Worm (Caenorhabditis elegans) whole organism, mixed stage, embryonic: ENCODE measurements around the gene aak-1.
A peak's percentile ranks its signal among the peaks of the same experiment; 100 is the strongest.

Experiments used
- M03D4.4 ChIP-seq: sonication (generic microtip); optimal IDR thresholded peaks from 2 replicates; lab custom pipeline; 2017; ENCODE audit warnings: mild to moderate bottlenecking, missing genetic modification characterization, missing compliant biosample characterization
- bed-3 ChIP-seq: fragments of 200-800 bp; sonication (Bioruptor generic); optimal IDR thresholded peaks from 3 replicates; lab custom pipeline; 2018; ENCODE audit warnings: mild to moderate bottlenecking, missing genetic modification characterization, moderate library complexity, missing compliant biosample characterization
- blmp-1 ChIP-seq: fragments of 150-350 bp; optimal IDR thresholded peaks from 2 replicates; lab custom pipeline; 2014; ENCODE audit warnings: missing biosample characterization, missing genetic modification characterization
- ceh-39 ChIP-seq: fragments of 150-350 bp; optimal IDR thresholded peaks from 2 replicates; lab custom pipeline; 2014; ENCODE audit warnings: missing biosample characterization, missing genetic modification characterization
- ceh-43 ChIP-seq: fragments of 200-800 bp; sonication (Bioruptor generic); optimal IDR thresholded peaks from 2 replicates; lab custom pipeline; 2018; ENCODE audit warnings: mild to moderate bottlenecking, missing genetic modification characterization, moderate library complexity, missing compliant biosample characterization
- ceh-83 ChIP-seq: fragments of 200-800 bp; sonication (Bioruptor generic); optimal IDR thresholded peaks from 2 replicates; lab custom pipeline; 2018; ENCODE audit warnings: mild to moderate bottlenecking, missing genetic modification characterization, missing compliant biosample characterization
- cnd-1 ChIP-seq: fragments of 200-800 bp; sonication (Bioruptor generic); optimal IDR thresholded peaks from 2 replicates; lab custom pipeline; 2018; ENCODE audit warnings: mild to moderate bottlenecking, missing genetic modification characterization, missing compliant biosample characterization
- drap-1 ChIP-seq: fragments of 200-800 bp; sonication (Bioruptor generic); optimal IDR thresholded peaks from 3 replicates; lab custom pipeline; 2018; ENCODE audit warnings: mild to moderate bottlenecking, missing genetic modification characterization, missing compliant biosample characterization
- elt-1 ChIP-seq: sonication (generic microtip); optimal IDR thresholded peaks from 2 replicates; lab custom pipeline; 2017; ENCODE audit warnings: missing genetic modification characterization, mild to moderate bottlenecking, missing compliant biosample characterization, antibody characterized with exemption, moderate library complexity, borderline replicate concordance; ENCODE audit not compliant: insufficient read depth
- elt-3 ChIP-seq: fragments of 150-350 bp; optimal IDR thresholded peaks from 2 replicates; lab custom pipeline; 2014; ENCODE audit warnings: missing biosample characterization, missing genetic modification characterization
- flh-1 ChIP-seq: fragments of 200-800 bp; sonication (Bioruptor generic); optimal IDR thresholded peaks from 2 replicates; lab custom pipeline; 2018; ENCODE audit warnings: mild to moderate bottlenecking, missing genetic modification characterization, moderate library complexity, missing compliant biosample characterization
- ham-2 ChIP-seq: fragments of 200-800 bp; sonication (Bioruptor generic); optimal IDR thresholded peaks from 2 replicates; lab custom pipeline; 2018; ENCODE audit warnings: mild to moderate bottlenecking, missing genetic modification characterization, missing compliant biosample characterization
- hlh-1 ChIP-seq: fragments of 150-350 bp; optimal IDR thresholded peaks from 2 replicates; lab custom pipeline; 2014; ENCODE audit warnings: missing biosample characterization, missing genetic modification reagents, missing genetic modification characterization
- lin-13 ChIP-seq: fragments of 150-350 bp; optimal IDR thresholded peaks from 2 replicates; lab custom pipeline; 2014; ENCODE audit warnings: missing biosample characterization, missing genetic modification characterization
- lin-32 ChIP-seq: fragments of 200-800 bp; sonication (Bioruptor generic); optimal IDR thresholded peaks from 2 replicates; lab custom pipeline; 2018; ENCODE audit warnings: mild to moderate bottlenecking, missing genetic modification characterization, missing compliant biosample characterization
- lsy-2 ChIP-seq: fragments of 150-350 bp; optimal IDR thresholded peaks from 2 replicates; lab custom pipeline; 2014; ENCODE audit warnings: missing biosample characterization, missing genetic modification characterization
- mab-5 ChIP-seq: fragments of 150-350 bp; optimal IDR thresholded peaks from 2 replicates; lab custom pipeline; 2014; ENCODE audit warnings: missing biosample characterization, missing genetic modification characterization
- mls-2 ChIP-seq: sonication (generic microtip); optimal IDR thresholded peaks from 2 replicates; lab custom pipeline; 2016; ENCODE audit warnings: mild to moderate bottlenecking, missing genetic modification characterization, moderate library complexity, missing compliant biosample characterization
- nhr-12 ChIP-seq: fragments of 150-350 bp; optimal IDR thresholded peaks from 2 replicates; lab custom pipeline; 2014; ENCODE audit warnings: missing biosample characterization, missing genetic modification characterization
- nhr-2 ChIP-seq: fragments of 150-350 bp; optimal IDR thresholded peaks from 2 replicates; lab custom pipeline; 2014; ENCODE audit warnings: missing biosample characterization, missing genetic modification characterization
- nhr-237 ChIP-seq: fragments of 150-350 bp; optimal IDR thresholded peaks from 2 replicates; lab custom pipeline; 2014; ENCODE audit warnings: missing biosample characterization, missing genetic modification characterization
- nhr-28 ChIP-seq: fragments of 150-350 bp; optimal IDR thresholded peaks from 2 replicates; lab custom pipeline; 2014; ENCODE audit warnings: missing biosample characterization, missing genetic modification characterization
- pha-4 ChIP-seq: fragments of 150-350 bp; optimal IDR thresholded peaks from 2 replicates; lab custom pipeline; 2018; ENCODE audit warnings: missing biosample characterization, missing genetic modification reagents, missing genetic modification characterization
- sem-2 ChIP-seq: fragments of 200-800 bp; sonication (Bioruptor generic); optimal IDR thresholded peaks from 2 replicates; lab custom pipeline; 2018; ENCODE audit warnings: mild to moderate bottlenecking, missing genetic modification characterization, missing compliant biosample characterization
- snpc-4 ChIP-seq: fragments of 150-350 bp; optimal IDR thresholded peaks from 2 replicates; lab custom pipeline; 2014; ENCODE audit warnings: missing biosample characterization, missing genetic modification characterization
- sptf-1 ChIP-seq: sonication (generic microtip); optimal IDR thresholded peaks from 2 replicates; lab custom pipeline; 2017; ENCODE audit warnings: mild to moderate bottlenecking, missing genetic modification characterization, moderate library complexity, missing compliant biosample characterization
- tbx-8 ChIP-seq: fragments of 200-800 bp; sonication (Bioruptor generic); optimal IDR thresholded peaks from 2 replicates; lab custom pipeline; 2018; ENCODE audit warnings: mild to moderate bottlenecking, missing genetic modification characterization, moderate library complexity, missing compliant biosample characterization
- unc-120 ChIP-seq: sonication (generic microtip); optimal IDR thresholded peaks from 2 replicates; lab custom pipeline; 2017; ENCODE audit warnings: missing genetic modification characterization, missing compliant biosample characterization; ENCODE audit not compliant: poor library complexity, severe bottlenecking
- unc-39 ChIP-seq: fragments of 150-350 bp; optimal IDR thresholded peaks from 2 replicates; lab custom pipeline; 2014; ENCODE audit warnings: missing biosample characterization, missing genetic modification characterization
- unc-62 ChIP-seq: fragments of 150-350 bp; optimal IDR thresholded peaks from 2 replicates; lab custom pipeline; 2014; ENCODE audit warnings: missing biosample characterization, missing genetic modification reagents, missing genetic modification characterization
- zip-8 ChIP-seq: fragments of 150-350 bp; optimal IDR thresholded peaks from 2 replicates; lab custom pipeline; 2014; ENCODE audit warnings: missing biosample characterization, missing genetic modification characterization
- ztf-11 ChIP-seq: fragments of 150-350 bp; optimal IDR thresholded peaks from 2 replicates; lab custom pipeline; 2014; ENCODE audit warnings: missing biosample characterization, missing genetic modification characterization

The aak-1 gene

ce11 chrIII:8780473-8780872 is 19.6 kb upstream of the aak-1 start:
- TF ChIP-seq pha-4 (tag; lab: Kevin White, UChicago): no peak
- no peak for TF ChIP-seq unc-120 (tag; lab: Kevin White, UChicago)

- TF ChIP-seq cnd-1 (tag; lab: Kevin White, UChicago) (no peak), zip-8 (tag; lab: Kevin White, UChicago) (no peak), lin-13 (tag; lab: Kevin White, UChicago) (no peak)
Observed at ce11 chrIII:8779912-8780311, 19.0 kb upstream of the aak-1 start, which contains the start of gene K02D10.4. TSS of gene K02D10.4 (minus strand) at chrIII:8780012.

ce11 chrIII:8775953-8776352 is 15.1 kb upstream of the aak-1 start, which contains the start of gene snap-29:
TSS of gene snap-29 (plus strand) at chrIII:8776253.
- TF ChIP-seq unc-39: no peak
- TF ChIP-seq drap-1 (GFP tag; lab: Kevin White, UChicago): no peak
- TF ChIP-seq lin-32 (GFP tag; lab: Kevin White, UChicago): no peak
- no peak for TF ChIP-seq zip-8 (tag; lab: Kevin White, UChicago)
- no peak for TF ChIP-seq sem-2 (GFP tag; lab: Kevin White, UChicago)
- no peak for TF ChIP-seq ceh-43 (GFP tag; lab: Kevin White, UChicago)
- TF ChIP-seq pha-4 (tag; lab: Kevin White, UChicago): no peak
- TF ChIP-seq lsy-2 (tag; lab: Kevin White, UChicago): no peak
- TF ChIP-seq snpc-4 (tag; lab: Kevin White, UChicago): no peak
- no peak for TF ChIP-seq blmp-1 (tag; lab: Kevin White, UChicago)
- TF ChIP-seq elt-3: no peak
- no peak for TF ChIP-seq mls-2 (tag; lab: Kevin White, UChicago)
- no peak for TF ChIP-seq nhr-28 (tag; lab: Kevin White, UChicago)
- TF ChIP-seq flh-1 (GFP tag; lab: Kevin White, UChicago): no peak
- no peak for TF ChIP-seq M03D4.4 (tag; lab: Kevin White, UChicago)
- no peak for TF ChIP-seq lin-13 (tag; lab: Kevin White, UChicago)

- TF ChIP-seq unc-39 (no peak), blmp-1 (tag; lab: Kevin White, UChicago) (no peak), lsy-2 (tag; lab: Kevin White, UChicago) (no peak)
Observed at ce11 chrIII:8773375-8773774, 12.5 kb upstream of the aak-1 start.

- TF ChIP-seq blmp-1 (tag; lab: Kevin White, UChicago): peak; percentile 21
- no peak for TF ChIP-seq nhr-237 (tag; lab: Kevin White, UChicago)
Observed at ce11 chrIII:8772428-8773027, 11.6 kb upstream of the aak-1 start.

- no peak for TF ChIP-seq unc-62
- TF ChIP-seq nhr-2 (tag; lab: Kevin White, UChicago): no peak
- TF ChIP-seq drap-1 (GFP tag; lab: Kevin White, UChicago): no peak
- no peak for TF ChIP-seq bed-3 (GFP tag; lab: Kevin White, UChicago)
- TF ChIP-seq cnd-1 (tag; lab: Kevin White, UChicago): no peak
- no peak for TF ChIP-seq M03D4.4 (tag; lab: Kevin White, UChicago)
- no peak for TF ChIP-seq nhr-12
- TF ChIP-seq lsy-2 (tag; lab: Kevin White, UChicago): no peak
- TF ChIP-seq elt-3: no peak
- TF ChIP-seq zip-8 (tag; lab: Kevin White, UChicago): no peak
- no peak for TF ChIP-seq sptf-1
- no peak for TF ChIP-seq sem-2 (GFP tag; lab: Kevin White, UChicago)
- no peak for TF ChIP-seq mls-2 (tag; lab: Kevin White, UChicago)
- no peak for TF ChIP-seq hlh-1
- no peak for TF ChIP-seq nhr-28 (tag; lab: Kevin White, UChicago)
Observed at ce11 chrIII:8771851-8772250, 11.0 kb upstream of the aak-1 start, which contains the start of gene K02D10.3. TSS of gene K02D10.3 (minus strand) at chrIII:8771951.

- TF ChIP-seq nhr-237 (tag; lab: Kevin White, UChicago) (no peak), pha-4 (tag; lab: Kevin White, UChicago) (no peak), nhr-28 (tag; lab: Kevin White, UChicago) (no peak), elt-1 (tag; lab: Kevin White, UChicago) (no peak), snpc-4 (tag; lab: Kevin White, UChicago) (no peak), ztf-11 (tag; lab: Kevin White, UChicago) (no peak), ham-2 (GFP tag; lab: Kevin White, UChicago) (no peak), flh-1 (GFP tag; lab: Kevin White, UChicago) (no peak), bed-3 (GFP tag; lab: Kevin White, UChicago) (no peak), lsy-2 (tag; lab: Kevin White, UChicago) (no peak), zip-8 (tag; lab: Kevin White, UChicago) (no peak), mab-5 (tag; lab: Kevin White, UChicago) (no peak), lin-13 (tag; lab: Kevin White, UChicago) (no peak), mls-2 (tag; lab: Kevin White, UChicago) (no peak), ceh-39 (tag; lab: Kevin White, UChicago) (no peak), unc-39 (no peak), ceh-83 (GFP tag; lab: Kevin White, UChicago) (no peak), tbx-8 (GFP tag; lab: Kevin White, UChicago) (no peak), nhr-12 (no peak)
- TF ChIP-seq, all 35 proteins: peak for 0
Observed at ce11 chrIII:8771162-8771561, 10.3 kb upstream of the aak-1 start, which contains the start of gene K02D10.2. TSS of gene K02D10.2 (minus strand) at chrIII:8771262.
